Fruit fly (Drosophila melanogaster) Kc167 (cell line): Measurements from ENCODE around the gene Pde11.

Experiments
- Myc ChIP-seq: fragments of >200 bp; optimal IDR thresholded peaks from 2 replicates; lab custom pipeline; 2017; ENCODE audit warnings: missing external identifiers
- h ChIP-seq: fragments of >200 bp; optimal IDR thresholded peaks from 3 replicates; lab custom pipeline; 2018; ENCODE audit warnings: missing external identifiers
- insv ChIP-seq: fragments of >200 bp; optimal IDR thresholded peaks from 3 replicates; lab custom pipeline; 2018; ENCODE audit warnings: missing external identifiers
- psq ChIP-seq: fragments of >200 bp; optimal IDR thresholded peaks from 2 replicates; lab custom pipeline; 2017; ENCODE audit warnings: missing external identifiers

dm6 chr2L:18549470-18549869 is 40.7 kb downstream of the Pde11 start:
- TF ChIP-seq psq (lab: Kevin White, UChicago) (no peak), Myc (lab: Kevin White, UChicago) (no peak), h (no peak), insv (lab: Kevin White, UChicago) (no peak)
